Worm (Caenorhabditis elegans) whole organism, young adult: Measurements from ENCODE around the gene ptr-25.

ENCODE experiments used
- ama-1 ChIP-seq, 3 experiments: fragments of 150-350 bp in 1 of 3; sonication (generic microtip) in 2 of 3; optimal IDR thresholded peaks; 2 replicates each; lab custom pipeline; 2014 to 2018; ENCODE audit warnings: missing biosample characterization in 2 of 3, missing genetic modification characterization in 2 of 3, missing genetic modification reagents in 2 of 3
- atf-7 ChIP-seq: sonication (generic microtip); optimal IDR thresholded peaks from 2 replicates; lab custom pipeline; 2017; ENCODE audit warnings: mild to moderate bottlenecking, missing genetic modification characterization, missing compliant biosample characterization
- ceh-40 ChIP-seq: fragments of 200-800 bp; sonication (Bioruptor generic); IDR thresholded peaks from 2 replicates; pipeline ENCODE4 v1.3.6; 2022; ENCODE audit warnings: missing genetic modification characterization, missing compliant biosample characterization

ce11 chrIII:10518884-10519283, 31.0 kb downstream of the ptr-25 start:
- TF ChIP-seq ceh-40, result no peak
- no peak for TF ChIP-seq ama-1 (optimal IDR thresholded peaks at IDR 0.05; lab: Kevin White, UChicago)
- TF ChIP-seq ama-1 (GFP tag; optimal IDR thresholded peaks at IDR 0.05; lab: Kevin White, UChicago), result no peak
- TF ChIP-seq atf-7 (tag; lab: Kevin White, UChicago), result no peak
